Worm (Caenorhabditis elegans): ENCODE data around the gene clec-33.

clec-33 gene

DNA sequence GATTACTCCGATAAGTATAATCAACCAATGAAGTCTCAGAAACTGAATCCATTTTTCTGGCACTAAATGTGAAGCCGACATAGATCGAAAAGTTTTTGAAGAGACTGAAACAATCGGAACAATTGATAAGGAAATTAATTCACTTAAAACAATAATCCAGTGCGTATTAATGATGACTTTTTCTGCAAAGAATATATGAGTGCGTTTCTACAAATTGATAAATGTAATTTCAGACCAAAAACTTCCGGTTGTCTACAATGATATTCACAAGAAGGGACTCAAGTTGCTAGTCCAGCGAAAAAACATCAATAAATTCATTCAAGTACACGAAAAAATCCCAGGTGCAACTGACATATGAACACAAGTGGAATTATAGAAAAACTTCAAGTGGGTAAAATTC, at the start of gene clec-33:
clec-33 (minus strand) TSS at position 101 of the 400 bp plus-strand sequence.
- TF ChIP-seq F13C5.2 (tag; optimal IDR thresholded peaks at IDR 0.05) (no peak), tra-4 (tag; optimal IDR thresholded peaks at IDR 0.05) (no peak), tbx-11 (GFP tag; IDR thresholded peaks at IDR 0.05) (no peak), sea-1 (GFP tag; conservative IDR thresholded peaks at IDR 0.05) (no peak), tbx-37 (GFP tag; conservative IDR thresholded peaks at IDR 0.05) (no peak), ceh-36 (tag; optimal IDR thresholded peaks at IDR 0.05) (no peak), scrt-1 (GFP tag; IDR thresholded peaks at IDR 0.05) (no peak), ceh-13 (GFP tag; optimal IDR thresholded peaks at IDR 0.05) (no peak), hmbx-1 (tag; optimal IDR thresholded peaks at IDR 0.05) (no peak), aly-1 (tag; optimal IDR thresholded peaks at IDR 0.05) (no peak), flt-1 (GFP tag; IDR thresholded peaks at IDR 0.05) (no peak)

- no peak for TF ChIP-seq sea-1 (GFP tag; conservative IDR thresholded peaks at IDR 0.05)
- TF ChIP-seq tbx-37 (GFP tag; conservative IDR thresholded peaks at IDR 0.05), result no peak
- TF ChIP-seq ceh-13 (GFP tag; optimal IDR thresholded peaks at IDR 0.05), result no peak
- no peak for TF ChIP-seq tbx-11 (GFP tag; IDR thresholded peaks at IDR 0.05)
- no peak for TF ChIP-seq scrt-1 (GFP tag; IDR thresholded peaks at IDR 0.05)
- TF ChIP-seq tra-4 (tag; optimal IDR thresholded peaks at IDR 0.05), result no peak
- no peak for TF ChIP-seq ets-7 (tag; optimal IDR thresholded peaks at IDR 0.05)
- no peak for TF ChIP-seq pes-1 (GFP tag; IDR thresholded peaks at IDR 0.05)
- TF ChIP-seq F13C5.2 (tag; optimal IDR thresholded peaks at IDR 0.05), result no peak
- no peak for TF ChIP-seq hnd-1 (tag; optimal IDR thresholded peaks at IDR 0.05)
- no peak for TF ChIP-seq B0310.2 (tag; optimal IDR thresholded peaks at IDR 0.05)
- TF ChIP-seq ceh-36 (tag; optimal IDR thresholded peaks at IDR 0.05), result no peak
- TF ChIP-seq hmg-4 (GFP tag; optimal IDR thresholded peaks at IDR 0.05), result no peak
- TF ChIP-seq flt-1 (GFP tag; IDR thresholded peaks at IDR 0.05), result no peak
Measured at ce11 chrV:16918378-16918777, 48.7 kb upstream of the clec-33 start, which contains the start of the genes fbxa-206 and Y102A5C.2. fbxa-206 (minus strand) TSS chrV:16918478. Y102A5C.2 (plus strand) TSS chrV:16918731.

ce11 chrV:16916079-16916478, 46.4 kb upstream of the clec-33 start, which contains the start of gene F09C6.10:
F09C6.10 (minus strand) TSS chrV:16916179.
- TF ChIP-seq scrt-1 (GFP tag; IDR thresholded peaks at IDR 0.05) (no peak), ama-1 (optimal IDR thresholded peaks at IDR 0.05) (no peak)

DNA sequence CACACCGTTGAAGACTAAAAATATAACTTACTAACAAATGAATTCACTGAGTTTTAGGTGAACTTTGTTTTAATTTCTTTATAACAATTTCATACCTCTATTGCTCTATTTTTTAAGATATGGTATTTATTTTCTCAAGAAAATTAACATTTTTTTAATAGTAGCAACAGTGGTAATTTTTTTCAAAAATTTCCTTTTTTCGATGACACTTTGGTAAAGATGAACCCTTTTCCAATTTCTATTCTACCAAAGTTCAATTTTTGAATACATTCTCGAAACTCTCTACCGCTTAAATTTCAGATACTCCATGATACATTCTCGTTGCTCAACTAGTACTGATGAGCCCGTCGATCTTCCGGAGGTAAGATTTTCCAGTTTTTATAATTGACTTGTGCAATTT, 42.3 kb upstream of the clec-33 start, which contains the start of gene nhr-116:
nhr-116 (plus strand) TSS at position 301 of the 400 bp plus-strand sequence.
- TF ChIP-seq flt-1 (GFP tag; IDR thresholded peaks at IDR 0.05) (no peak), ceh-13 (GFP tag; optimal IDR thresholded peaks at IDR 0.05) (no peak), tbx-11 (GFP tag; IDR thresholded peaks at IDR 0.05) (no peak), scrt-1 (GFP tag; IDR thresholded peaks at IDR 0.05) (no peak), hmg-4 (GFP tag; optimal IDR thresholded peaks at IDR 0.05) (no peak), hmbx-1 (tag; optimal IDR thresholded peaks at IDR 0.05) (no peak), tbx-37 (GFP tag; conservative IDR thresholded peaks at IDR 0.05) (no peak), ets-7 (tag; optimal IDR thresholded peaks at IDR 0.05) (no peak)

DNA sequence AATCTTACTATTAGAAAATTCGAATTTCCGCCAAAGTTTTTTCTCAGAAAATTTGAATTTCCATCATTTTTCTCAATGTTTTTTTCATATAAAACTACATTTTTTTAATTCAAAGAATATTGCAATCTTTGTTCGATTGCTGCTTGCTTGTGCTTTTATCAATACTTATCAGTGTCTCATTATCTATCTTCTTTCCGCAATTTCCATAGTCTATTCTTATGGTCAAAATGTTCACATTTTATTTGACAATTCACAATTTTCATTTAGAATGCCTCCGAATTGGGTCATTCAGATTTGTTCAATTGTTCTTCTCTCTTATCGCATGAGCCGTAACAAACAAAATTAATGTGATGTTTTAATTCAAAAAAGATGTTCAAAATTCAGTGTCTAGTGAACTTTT, 41.7 kb upstream of the clec-33 start:
- TF ChIP-seq ceh-36 (tag; optimal IDR thresholded peaks at IDR 0.05) (no peak), ets-7 (tag; optimal IDR thresholded peaks at IDR 0.05) (no peak), scrt-1 (GFP tag; IDR thresholded peaks at IDR 0.05) (no peak), B0310.2 (tag; optimal IDR thresholded peaks at IDR 0.05) (no peak), F13C5.2 (tag; optimal IDR thresholded peaks at IDR 0.05) (no peak), tbx-11 (GFP tag; IDR thresholded peaks at IDR 0.05) (no peak), sea-1 (GFP tag; conservative IDR thresholded peaks at IDR 0.05) (no peak), pes-1 (GFP tag; IDR thresholded peaks at IDR 0.05) (no peak), aly-1 (tag; optimal IDR thresholded peaks at IDR 0.05) (no peak), hmbx-1 (tag; optimal IDR thresholded peaks at IDR 0.05) (no peak), ama-1 (optimal IDR thresholded peaks at IDR 0.05) (no peak), ceh-13 (GFP tag; optimal IDR thresholded peaks at IDR 0.05) (no peak), tra-4 (tag; optimal IDR thresholded peaks at IDR 0.05) (no peak)

ce11 chrV:16910864-16911263, 41.2 kb upstream of the clec-33 start:
- TF ChIP-seq hnd-1 (tag; optimal IDR thresholded peaks at IDR 0.05) (no peak), ceh-13 (GFP tag; optimal IDR thresholded peaks at IDR 0.05) (no peak), scrt-1 (GFP tag; IDR thresholded peaks at IDR 0.05) (no peak), hmg-4 (GFP tag; optimal IDR thresholded peaks at IDR 0.05) (no peak), B0310.2 (tag; optimal IDR thresholded peaks at IDR 0.05) (no peak), ets-7 (tag; optimal IDR thresholded peaks at IDR 0.05) (no peak), F13C5.2 (tag; optimal IDR thresholded peaks at IDR 0.05) (no peak), sea-1 (GFP tag; conservative IDR thresholded peaks at IDR 0.05) (no peak), aly-1 (tag; optimal IDR thresholded peaks at IDR 0.05) (no peak)

- TF ChIP-seq hmbx-1 (tag; optimal IDR thresholded peaks at IDR 0.05) (no peak), hmg-4 (GFP tag; optimal IDR thresholded peaks at IDR 0.05) (no peak), hnd-1 (tag; optimal IDR thresholded peaks at IDR 0.05) (no peak), tra-4 (tag; optimal IDR thresholded peaks at IDR 0.05) (no peak), aly-1 (tag; optimal IDR thresholded peaks at IDR 0.05) (no peak), sea-1 (GFP tag; conservative IDR thresholded peaks at IDR 0.05) (no peak), tbx-37 (GFP tag; conservative IDR thresholded peaks at IDR 0.05) (no peak), ets-7 (tag; optimal IDR thresholded peaks at IDR 0.05) (no peak), pes-1 (GFP tag; IDR thresholded peaks at IDR 0.05) (no peak), flt-1 (GFP tag; IDR thresholded peaks at IDR 0.05) (no peak), scrt-1 (GFP tag; IDR thresholded peaks at IDR 0.05) (no peak), ceh-13 (GFP tag; optimal IDR thresholded peaks at IDR 0.05) (no peak), tbx-11 (GFP tag; IDR thresholded peaks at IDR 0.05) (no peak), F13C5.2 (tag; optimal IDR thresholded peaks at IDR 0.05) (no peak), B0310.2 (tag; optimal IDR thresholded peaks at IDR 0.05) (no peak), ama-1 (optimal IDR thresholded peaks at IDR 0.05) (no peak), ceh-36 (tag; optimal IDR thresholded peaks at IDR 0.05) (no peak)
Measured at ce11 chrV:16909871-16910270, 40.2 kb upstream of the clec-33 start, which contains the start of gene F09C6.16. F09C6.16 (minus strand) TSS chrV:16909971.

ce11 chrV:16904612-16905011, 35.0 kb upstream of the clec-33 start, which contains the start of gene nhr-262:
nhr-262 (plus strand) TSS chrV:16904912.
- TF ChIP-seq aly-1 (tag; optimal IDR thresholded peaks at IDR 0.05) (no peak), tbx-11 (GFP tag; IDR thresholded peaks at IDR 0.05) (no peak), ceh-13 (GFP tag; optimal IDR thresholded peaks at IDR 0.05) (no peak), ceh-36 (tag; optimal IDR thresholded peaks at IDR 0.05) (no peak), hmbx-1 (tag; optimal IDR thresholded peaks at IDR 0.05) (no peak), B0310.2 (tag; optimal IDR thresholded peaks at IDR 0.05) (no peak), scrt-1 (GFP tag; IDR thresholded peaks at IDR 0.05) (no peak), ama-1 (optimal IDR thresholded peaks at IDR 0.05) (no peak), tra-4 (tag; optimal IDR thresholded peaks at IDR 0.05) (no peak), hnd-1 (tag; optimal IDR thresholded peaks at IDR 0.05) (no peak), ets-7 (tag; optimal IDR thresholded peaks at IDR 0.05) (no peak), pes-1 (GFP tag; IDR thresholded peaks at IDR 0.05) (no peak), F13C5.2 (tag; optimal IDR thresholded peaks at IDR 0.05) (no peak), tbx-37 (GFP tag; conservative IDR thresholded peaks at IDR 0.05) (no peak), sea-1 (GFP tag; conservative IDR thresholded peaks at IDR 0.05) (no peak), hmg-4 (GFP tag; optimal IDR thresholded peaks at IDR 0.05) (no peak), flt-1 (GFP tag; IDR thresholded peaks at IDR 0.05) (no peak)
